Worm (Caenorhabditis elegans): ENCODE measurements around the gene gpa-7.

gpa-7 gene

ce11 chrIV:10367740-10368246 is 36.0 kb upstream of the gpa-7 start, which contains the start of gene pges-2:
TSS of gene pges-2 (minus strand) at chrIV:10367790.
- peak; percentile 40 for TF ChIP-seq lin-15B (tag; optimal IDR thresholded peaks at IDR 0.05)
- TF ChIP-seq pqm-1 (tag; optimal IDR thresholded peaks at IDR 0.05), result peak; percentile 35
- TF ChIP-seq ZK546.5 (tag; optimal IDR thresholded peaks at IDR 0.05), result no peak
- TF ChIP-seq nfya-1 (tag; optimal IDR thresholded peaks at IDR 0.05; ENCODE audit: insufficient read depth), result peak; percentile 43
- TF ChIP-seq pha-4 (tag; optimal IDR thresholded peaks at IDR 0.05), result peak; percentile 36
- peak; percentile 3 for TF ChIP-seq snpc-4 (tag; optimal IDR thresholded peaks at IDR 0.05)
- TF ChIP-seq hmg-11 (tag; optimal IDR thresholded peaks at IDR 0.05), result peak; percentile 42
- no peak for TF ChIP-seq ama-1 (optimal IDR thresholded peaks at IDR 0.05)
- TF ChIP-seq nhr-237 (tag; optimal IDR thresholded peaks at IDR 0.05), result no peak
- TF ChIP-seq nhr-77 (tag; optimal IDR thresholded peaks at IDR 0.05), result no peak

DNA sequence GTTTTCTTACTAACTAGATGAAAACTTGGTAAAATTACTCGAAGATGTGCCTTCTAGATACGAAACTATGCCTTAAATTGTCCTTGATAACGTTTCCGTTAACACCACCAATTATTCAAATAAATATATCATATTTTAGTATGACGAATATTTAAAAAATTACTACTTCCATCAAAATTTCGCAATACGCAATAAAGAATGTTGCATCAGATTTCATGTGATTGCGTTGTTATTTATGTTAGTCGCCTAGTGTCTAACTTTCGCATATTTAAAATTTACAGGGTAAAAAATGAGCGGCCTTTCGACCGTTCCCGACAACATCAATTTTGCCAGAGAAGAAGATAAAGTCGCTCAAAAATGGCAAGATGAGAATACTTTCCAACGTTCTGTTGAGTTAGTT is 35.5 kb upstream of the gpa-7 start, which contains the start of gene iars-1:
Gene iars-1, plus strand, starts transcription at position 276 of the 400 bp plus-strand sequence.
- TF ChIP-seq ceh-16 (tag; optimal IDR thresholded peaks at IDR 0.05) (no peak), elt-2 (tag; optimal IDR thresholded peaks at IDR 0.05) (no peak), ztf-11 (tag; optimal IDR thresholded peaks at IDR 0.05) (no peak), R02D3.7 (tag; optimal IDR thresholded peaks at IDR 0.05) (no peak), ceh-82 (tag; optimal IDR thresholded peaks at IDR 0.05) (no peak), tbx-2 (tag; optimal IDR thresholded peaks at IDR 0.05) (no peak), ceh-28 (tag; optimal IDR thresholded peaks at IDR 0.05) (no peak), elt-1 (tag; optimal IDR thresholded peaks at IDR 0.05) (no peak), nhr-67 (tag; optimal IDR thresholded peaks at IDR 0.05) (no peak), fkh-10 (GFP tag; optimal IDR thresholded peaks at IDR 0.05) (no peak), egl-5 (tag; optimal IDR thresholded peaks at IDR 0.05) (no peak), mdl-1 (tag; optimal IDR thresholded peaks at IDR 0.05) (no peak), nhr-237 (tag; optimal IDR thresholded peaks at IDR 0.05) (no peak), ceh-9 (tag; optimal IDR thresholded peaks at IDR 0.05) (no peak), zag-1 (tag; optimal IDR thresholded peaks at IDR 0.05) (no peak), nhr-12 (tag; optimal IDR thresholded peaks at IDR 0.05) (no peak), nhr-76 (tag; optimal IDR thresholded peaks at IDR 0.05) (no peak), nhr-11 (tag; optimal IDR thresholded peaks at IDR 0.05) (no peak)

- TF ChIP-seq mml-1 (tag; optimal IDR thresholded peaks at IDR 0.05) (no peak), sea-2 (GFP tag; optimal IDR thresholded peaks at IDR 0.05) (no peak), nhr-12 (tag; optimal IDR thresholded peaks at IDR 0.05) (no peak), nhr-77 (tag; optimal IDR thresholded peaks at IDR 0.05) (peak; percentile 19), zag-1 (tag; optimal IDR thresholded peaks at IDR 0.05) (no peak), snpc-4 (tag; optimal IDR thresholded peaks at IDR 0.05) (peak; percentile 60), egl-27 (tag; optimal IDR thresholded peaks at IDR 0.05) (no peak), nhr-237 (tag; optimal IDR thresholded peaks at IDR 0.05) (no peak), pqm-1 (tag; optimal IDR thresholded peaks at IDR 0.05) (peak; percentile 23), ztf-11 (tag; optimal IDR thresholded peaks at IDR 0.05) (no peak), lsy-12 (tag; optimal IDR thresholded peaks at IDR 0.05) (peak; percentile 42), elt-2 (tag; optimal IDR thresholded peaks at IDR 0.05) (peak; percentile 20), hmg-11 (tag; optimal IDR thresholded peaks at IDR 0.05) (peak; percentile 78), ceh-28 (tag; optimal IDR thresholded peaks at IDR 0.05) (peak; percentile 47), ZK546.5 (tag; optimal IDR thresholded peaks at IDR 0.05) (no peak), fos-1 (tag; optimal IDR thresholded peaks at IDR 0.05) (no peak), nhr-28 (tag; optimal IDR thresholded peaks at IDR 0.05) (no peak), R02D3.7 (tag; optimal IDR thresholded peaks at IDR 0.05) (peak; percentile 13), nhr-11 (tag; optimal IDR thresholded peaks at IDR 0.05) (no peak), ztf-4 (tag; optimal IDR thresholded peaks at IDR 0.05) (no peak), skn-1 (tag; optimal IDR thresholded peaks at IDR 0.05) (no peak), lin-39 (tag; optimal IDR thresholded peaks at IDR 0.05) (no peak), egl-5 (tag; optimal IDR thresholded peaks at IDR 0.05) (peak; percentile 91), nhr-76 (tag; optimal IDR thresholded peaks at IDR 0.05) (no peak), fkh-2 (tag; optimal IDR thresholded peaks at IDR 0.05) (no peak), mdl-1 (tag; optimal IDR thresholded peaks at IDR 0.05) (no peak), ama-1 (optimal IDR thresholded peaks at IDR 0.05) (no peak), nhr-25 (tag; optimal IDR thresholded peaks at IDR 0.05) (peak; percentile 25), ceh-9 (tag; optimal IDR thresholded peaks at IDR 0.05) (no peak), tbx-2 (tag; optimal IDR thresholded peaks at IDR 0.05) (peak; percentile 51), pha-4 (tag; optimal IDR thresholded peaks at IDR 0.05) (peak; percentile 86), lin-15B (tag; optimal IDR thresholded peaks at IDR 0.05) (peak; percentile 67), unc-39 (tag; optimal IDR thresholded peaks at IDR 0.05) (no peak), elt-1 (tag; optimal IDR thresholded peaks at IDR 0.05) (no peak), eor-1 (tag; optimal IDR thresholded peaks at IDR 0.05) (no peak), elt-3 (tag; optimal IDR thresholded peaks at IDR 0.05) (no peak), aly-2 (tag; optimal IDR thresholded peaks at IDR 0.05) (no peak), daf-12 (tag; optimal IDR thresholded peaks at IDR 0.05) (no peak), jun-1 (tag; optimal IDR thresholded peaks at IDR 0.05) (peak; percentile 19), unc-62 (GFP tag; optimal IDR thresholded peaks at IDR 0.05) (no peak), ceh-82 (tag; optimal IDR thresholded peaks at IDR 0.05) (no peak), ceh-16 (tag; optimal IDR thresholded peaks at IDR 0.05) (no peak), nfya-1 (tag; optimal IDR thresholded peaks at IDR 0.05; ENCODE audit: insufficient read depth) (peak; percentile 72), fkh-10 (GFP tag; optimal IDR thresholded peaks at IDR 0.05) (no peak), nhr-67 (tag; optimal IDR thresholded peaks at IDR 0.05) (no peak)
These were observed 30.0 kb upstream of the gpa-7 start, which contains the start of gene mpz-5 for ce11 chrIV:10373772-10374288. TSS of gene mpz-5 (minus strand) at chrIV:10373822.

Measured in whole organism, L3 larva.